Fruit fly (Drosophila melanogaster) whole organism, embryonic: ENCODE data around the gene Cpr23B.

Source experiments
- CG1529 ChIP-seq: fragments of 200-800 bp; sonication (Bioruptor generic); optimal IDR thresholded peaks from 3 replicates; lab custom pipeline; 2018; ENCODE audit warnings: missing biosample characterization, missing genetic modification characterization
- CG17612 ChIP-seq: fragments of 200-800 bp; sonication (Bioruptor generic); IDR thresholded peaks from 2 replicates; pipeline ENCODE4 v1.3.6; 2022; ENCODE audit warnings: missing biosample characterization, missing genetic modification characterization
- CG3281 ChIP-seq: fragments of 200-800 bp; sonication (Bioruptor generic); optimal IDR thresholded peaks from 3 replicates; lab custom pipeline; 2017; ENCODE audit warnings: missing biosample characterization, mild to moderate bottlenecking, missing genetic modification characterization
- CHES-1-like ChIP-seq: fragments of 200-800 bp; sonication (Bioruptor generic); optimal IDR thresholded peaks from 2 replicates; lab custom pipeline; 2016; ENCODE audit warnings: missing biosample characterization, missing genetic modification characterization
- Dip2 ChIP-seq: fragments of 200-800 bp; sonication (Bioruptor generic); IDR thresholded peaks from 2 replicates; pipeline ENCODE4 v1.3.6; 2022; ENCODE audit warnings: missing biosample characterization, missing genetic modification characterization
- H2.0 ChIP-seq: fragments of 200-800 bp; sonication (Bioruptor generic); IDR thresholded peaks from 2 replicates; pipeline ENCODE4 v1.3.6; 2022; ENCODE audit warnings: missing biosample characterization, missing genetic modification characterization
- Hand ChIP-seq: fragments of 200-800 bp; sonication (Bioruptor generic); optimal IDR thresholded peaks from 2 replicates; lab custom pipeline; 2017; ENCODE audit warnings: mild to moderate bottlenecking, missing biosample characterization, missing genetic modification reagents, missing genetic modification characterization
- MBD-R2 ChIP-seq: fragments of 200-800 bp; sonication (Bioruptor generic); IDR thresholded peaks from 2 replicates; pipeline ENCODE4 v1.3.6; 2022; ENCODE audit warnings: missing biosample characterization, missing genetic modification characterization
- Ptx1 ChIP-seq: fragments of 200-800 bp; sonication (Bioruptor generic); IDR thresholded peaks from 2 replicates; pipeline ENCODE4 v1.3.6; 2022; ENCODE audit warnings: missing biosample characterization, missing genetic modification characterization
- hkb ChIP-seq, 2 experiments: fragments of 200-800 bp in 1 of 2; fragments of >200 bp in 1 of 2; sonication (Bioruptor generic) in 1 of 2; IDR thresholded peaks in 1 of 2; optimal IDR thresholded peaks in 1 of 2; 2 replicates each; pipeline versions ENCODE4 v1.3.6 to Lab custom; 2017 to 2022; ENCODE audit warnings: missing biosample characterization in 1 of 2, missing genetic modification characterization in 1 of 2
- peb ChIP-seq: fragments of 200-800 bp; sonication (Bioruptor generic); IDR thresholded peaks from 2 replicates; pipeline ENCODE4 v1.3.6; 2022; ENCODE audit warnings: missing biosample characterization, missing genetic modification characterization

DNA sequence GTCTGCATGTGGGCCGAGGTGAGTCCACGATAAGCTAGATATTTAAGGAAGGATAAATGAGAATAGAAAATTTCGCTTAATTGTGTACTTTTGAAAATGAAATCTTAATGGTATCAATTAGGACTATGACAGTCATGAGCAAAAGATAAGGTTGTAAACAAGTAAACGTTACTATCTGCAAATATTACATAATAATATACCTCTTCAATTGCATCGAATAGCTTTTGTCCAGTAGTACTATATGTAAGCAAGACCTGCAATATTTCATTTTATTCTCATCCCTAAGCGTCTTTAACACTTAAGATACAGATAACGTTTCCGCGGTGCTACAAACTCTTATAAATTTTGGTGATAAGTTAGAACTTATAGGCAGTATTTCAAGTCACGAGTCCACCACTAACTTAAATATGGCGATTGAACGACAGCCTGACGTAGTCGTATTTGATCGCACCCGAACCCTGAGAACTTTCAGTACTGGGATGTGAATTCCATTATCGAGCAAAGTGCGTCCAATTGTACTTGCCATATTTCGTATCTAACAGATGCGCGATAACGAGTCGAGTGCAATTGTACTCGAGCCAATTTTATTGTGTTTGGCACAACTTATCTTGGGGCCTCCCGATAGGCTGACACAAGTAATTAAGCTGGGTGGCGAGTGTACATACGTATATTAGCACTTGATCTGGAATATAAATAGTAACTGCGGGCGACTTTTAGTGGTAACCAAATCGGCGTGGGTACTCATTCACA is 27.5 kb downstream of the Cpr23B start:
- TF ChIP-seq Hand (GFP tag; lab: Kevin White, UChicago) (no peak), CHES-1-like (GFP tag; lab: Kevin White, UChicago) (no peak), CG1529 (GFP tag; lab: Kevin White, UChicago) (no peak), peb (no peak), H2.0 (GFP tag; lab: Robert Waterston, UW) (no peak), MBD-R2 (GFP tag; lab: Robert Waterston, UW) (no peak), CG3281 (GFP tag; lab: Kevin White, UChicago) (no peak), CG17612 (no peak), Ptx1 (GFP tag; lab: Robert Waterston, UW) (no peak), hkb (optimal IDR thresholded peaks at IDR 0.05; lab: Kevin White, UChicago) (no peak), hkb (GFP tag; IDR thresholded peaks at IDR 0.05; lab: Robert Waterston, UW) (no peak), Dip2 (GFP tag; lab: Robert Waterston, UW) (no peak)
